Fruit fly (Drosophila melanogaster): Measurements from ENCODE around the gene CG43155.

- TF ChIP-seq CG8159 (tag; optimal IDR thresholded peaks at IDR 0.05) (no peak), CG34367 (tag; optimal IDR thresholded peaks at IDR 0.05) (no peak), CG9948 (tag; optimal IDR thresholded peaks at IDR 0.05) (no peak)
These were observed 4.5 kb downstream of the CG43155 start for dm6 chrX:11464047-11464446.

All from whole organism, pupa.